Fruit fly (Drosophila melanogaster): ENCODE data around the gene mRpL44.

Gene mRpL44

DNA sequence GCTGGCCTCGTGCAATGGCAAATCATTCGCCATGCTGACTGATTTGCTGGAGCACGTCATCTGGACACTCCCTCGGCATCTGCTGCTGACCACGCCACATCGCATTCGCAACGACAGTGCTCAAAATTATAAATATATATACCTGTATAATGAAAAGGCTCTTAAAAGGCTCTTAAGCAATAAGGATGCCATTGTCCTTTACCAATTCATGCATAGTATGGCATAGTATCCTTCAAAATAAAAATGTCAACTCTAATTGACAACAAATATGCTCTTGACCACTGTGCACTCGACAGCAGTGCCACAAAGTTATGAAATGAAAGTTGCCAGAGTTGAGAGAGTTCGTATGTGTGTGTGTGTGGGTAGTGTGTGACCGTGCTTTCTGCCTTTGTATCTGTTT is 48.3 kb downstream of the mRpL44 start (continued):
- peak; percentile 55 for TF ChIP-seq CG18599 (GFP tag; optimal IDR thresholded peaks at IDR 0.05)
- 0 out of 2 replicates have a peak, but pooled peaks have one; percentile 38 for TF ChIP-seq CG5953 (GFP tag; IDR thresholded peaks at IDR 0.05)
- TF ChIP-seq dysf (GFP tag; IDR thresholded peaks at IDR 0.05), result 0 out of 3 replicates have a peak, but pooled peaks have one; percentile 24
- TF ChIP-seq CG15269 (tag; optimal IDR thresholded peaks at IDR 0.05), result no peak
- TF ChIP-seq Scr (GFP tag; IDR thresholded peaks at IDR 0.05; ENCODE audit: partially characterized antibody), result no peak
- peak; percentile 37 for TF ChIP-seq dmrt99B (tag; optimal IDR thresholded peaks at IDR 0.05)
- no peak for TF ChIP-seq CG4707 (GFP tag; optimal IDR thresholded peaks at IDR 0.05)
- TF ChIP-seq Mrtf (GFP tag; IDR thresholded peaks at IDR 0.05), result no peak
- TF ChIP-seq CG12744 (GFP tag; optimal IDR thresholded peaks at IDR 0.05), result no peak
- TF ChIP-seq lab (GFP tag; optimal IDR thresholded peaks at IDR 0.05), result peak; percentile 26
- no peak for TF ChIP-seq Tbp (GFP tag; optimal IDR thresholded peaks at IDR 0.05)
- TF ChIP-seq CG3838 (GFP tag; optimal IDR thresholded peaks at IDR 0.05), result no peak
- 0 out of 2 replicates have a peak, but pooled peaks have one; percentile 36 for TF ChIP-seq CG7372 (GFP tag; IDR thresholded peaks at IDR 0.05)
- TF ChIP-seq CG10543 (GFP tag; optimal IDR thresholded peaks at IDR 0.05), result no peak
- TF ChIP-seq CG8388 (GFP tag; optimal IDR thresholded peaks at IDR 0.05), result no peak
- TF ChIP-seq NFAT (GFP tag; IDR thresholded peaks at IDR 0.05), result 0 out of 2 replicates have a peak, but pooled peaks have one; percentile 20
- peak; percentile 27 for TF ChIP-seq Fer1 (GFP tag; optimal IDR thresholded peaks at IDR 0.05)
- peak; percentile 25 for TF ChIP-seq CG2678 (tag; optimal IDR thresholded peaks at IDR 0.05)
- no peak for TF ChIP-seq ato (GFP tag; IDR thresholded peaks at IDR 0.05; ENCODE audit: partially characterized antibody)
- TF ChIP-seq gce (GFP tag; IDR thresholded peaks at IDR 0.05), result no peak
- no peak for TF ChIP-seq CG8359 (GFP tag; optimal IDR thresholded peaks at IDR 0.05; ENCODE audit: borderline replicate concordance)
- TF ChIP-seq Xbp1 (GFP tag; optimal IDR thresholded peaks at IDR 0.05), result no peak
- TF ChIP-seq B-H2 (GFP tag; optimal IDR thresholded peaks at IDR 0.05), result no peak
- no peak for TF ChIP-seq yki (optimal IDR thresholded peaks at IDR 0.05)
- TF ChIP-seq Ssrp (tag; optimal IDR thresholded peaks at IDR 0.05), result no peak
- TF ChIP-seq CG31224 (GFP tag; IDR thresholded peaks at IDR 0.05), result no peak
- no peak for TF ChIP-seq Abd-B (GFP tag; optimal IDR thresholded peaks at IDR 0.05)
- no peak for TF ChIP-seq CG9215 (GFP tag; IDR thresholded peaks at IDR 0.05)
- TF ChIP-seq insv (GFP tag; optimal IDR thresholded peaks at IDR 0.05), result no peak
- 0 out of 2 replicates have a peak, but pooled peaks have one; percentile 15 for TF ChIP-seq CG32532 (GFP tag; IDR thresholded peaks at IDR 0.05)

DNA sequence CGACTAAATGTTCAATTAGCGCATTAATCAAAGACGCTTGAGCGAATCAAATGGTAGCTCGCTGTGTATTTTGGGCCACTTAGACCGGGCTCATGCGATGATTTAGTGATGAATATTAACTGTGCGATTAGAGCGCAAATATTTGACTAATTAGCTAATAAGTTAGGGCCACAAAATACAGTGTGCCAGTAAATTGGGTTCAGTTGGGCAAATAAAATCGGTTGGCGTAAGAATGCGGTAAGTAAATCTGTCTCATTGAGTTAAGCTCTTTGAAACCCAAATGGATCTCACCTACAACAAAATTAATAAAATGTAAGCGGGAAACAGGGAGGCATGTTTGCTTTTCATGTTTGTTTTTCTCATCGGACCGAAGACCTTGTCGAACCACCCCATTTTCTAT is 50.0 kb downstream of the mRpL44 start:
- TF ChIP-seq CG14050 (GFP tag; IDR thresholded peaks at IDR 0.05) (no peak), Med (GFP tag) (peak; percentile 69)

Measured in whole organism, embryonic.